Worm (Caenorhabditis elegans) whole organism, L3 larva: ENCODE results near the gene nsph-4.3.

Experiments used
- R02D3.7 ChIP-seq: fragments of 150-350 bp; optimal IDR thresholded peaks from 2 replicates; lab custom pipeline; 2014; ENCODE audit warnings: missing biosample characterization, missing genetic modification characterization
- ZK546.5 ChIP-seq: sonication (generic microtip); optimal IDR thresholded peaks from 2 replicates; lab custom pipeline; 2017; ENCODE audit warnings: missing biosample characterization, missing genetic modification characterization
- aly-2 ChIP-seq: fragments of 150-350 bp; optimal IDR thresholded peaks from 2 replicates; lab custom pipeline; 2014; ENCODE audit warnings: missing biosample characterization, missing genetic modification characterization
- ama-1 ChIP-seq: fragments of 150-350 bp; optimal IDR thresholded peaks from 2 replicates; lab custom pipeline; 2018
- ceh-16 ChIP-seq: sonication (generic microtip); optimal IDR thresholded peaks from 2 replicates; lab custom pipeline; 2017; ENCODE audit warnings: missing biosample characterization, missing genetic modification characterization
- ceh-28 ChIP-seq: fragments of 150-350 bp; optimal IDR thresholded peaks from 2 replicates; lab custom pipeline; 2014; ENCODE audit warnings: missing biosample characterization, missing genetic modification reagents, missing genetic modification characterization
- ceh-82 ChIP-seq: fragments of 150-350 bp; optimal IDR thresholded peaks from 2 replicates; lab custom pipeline; 2014; ENCODE audit warnings: missing biosample characterization, missing genetic modification characterization
- ceh-9 ChIP-seq: sonication (generic microtip); optimal IDR thresholded peaks from 2 replicates; lab custom pipeline; 2018; ENCODE audit warnings: missing biosample characterization, missing genetic modification characterization
- daf-12 ChIP-seq: fragments of 150-350 bp; optimal IDR thresholded peaks from 2 replicates; lab custom pipeline; 2014; ENCODE audit warnings: missing biosample characterization, missing genetic modification reagents, missing genetic modification characterization
- egl-27 ChIP-seq: sonication (generic microtip); optimal IDR thresholded peaks from 4 replicates; lab custom pipeline; 2017; ENCODE audit warnings: missing biosample characterization, missing genetic modification reagents, missing genetic modification characterization
- egl-5 ChIP-seq: fragments of 150-350 bp; optimal IDR thresholded peaks from 2 replicates; lab custom pipeline; 2017; ENCODE audit warnings: missing biosample characterization, missing genetic modification reagents, missing genetic modification characterization, inconsistent platforms
- elt-1 ChIP-seq: fragments of 150-350 bp; optimal IDR thresholded peaks from 2 replicates; lab custom pipeline; 2014; ENCODE audit warnings: missing biosample characterization, missing genetic modification characterization
- elt-3 ChIP-seq, 3 experiments: fragments of 150-350 bp in 1 of 3; sonication (generic microtip) in 2 of 3; optimal IDR thresholded peaks; 2 replicates in 2 of 3; 4 replicates in 1 of 3; lab custom pipeline; 2014 to 2017; ENCODE audit warnings: missing biosample characterization in 3 of 3, missing genetic modification characterization in 3 of 3
- eor-1 ChIP-seq, 2 experiments: fragments of 150-350 bp; optimal IDR thresholded peaks; 2 replicates each; lab custom pipeline; 2014 to 2018; ENCODE audit warnings: missing biosample characterization in 2 of 2, missing genetic modification characterization in 2 of 2
- fkh-10 ChIP-seq: sonication (generic microtip); optimal IDR thresholded peaks from 2 replicates; lab custom pipeline; 2017; ENCODE audit warnings: missing biosample characterization, missing genetic modification reagents, missing genetic modification characterization
- fkh-2 ChIP-seq: fragments of 150-350 bp; optimal IDR thresholded peaks from 2 replicates; lab custom pipeline; 2014; ENCODE audit warnings: missing biosample characterization, missing genetic modification reagents, missing genetic modification characterization
- fos-1 ChIP-seq: fragments of 150-350 bp; optimal IDR thresholded peaks from 2 replicates; lab custom pipeline; 2014; ENCODE audit warnings: missing biosample characterization, missing genetic modification characterization
- hmg-11 ChIP-seq: sonication (generic microtip); optimal IDR thresholded peaks from 2 replicates; lab custom pipeline; 2016; ENCODE audit warnings: missing genetic modification characterization, missing compliant biosample characterization
- jun-1 ChIP-seq: fragments of 150-350 bp; optimal IDR thresholded peaks from 2 replicates; lab custom pipeline; 2014; ENCODE audit warnings: missing biosample characterization, missing genetic modification reagents, missing genetic modification characterization
- lin-15B ChIP-seq: fragments of 150-350 bp; optimal IDR thresholded peaks from 2 replicates; lab custom pipeline; 2014; ENCODE audit warnings: missing biosample characterization, missing genetic modification characterization
- lin-39 ChIP-seq: fragments of 150-350 bp; optimal IDR thresholded peaks from 2 replicates; lab custom pipeline; 2018; ENCODE audit warnings: missing biosample characterization, missing genetic modification reagents, missing genetic modification characterization
- lsy-12 ChIP-seq: sonication (generic microtip); optimal IDR thresholded peaks from 2 replicates; lab custom pipeline; 2016; ENCODE audit warnings: mild to moderate bottlenecking, missing genetic modification characterization, missing compliant biosample characterization
- mdl-1 ChIP-seq: fragments of 150-350 bp; optimal IDR thresholded peaks from 2 replicates; lab custom pipeline; 2014; ENCODE audit warnings: missing biosample characterization, missing genetic modification characterization
- mml-1 ChIP-seq: fragments of 150-350 bp; sonication (generic microtip); optimal IDR thresholded peaks from 3 replicates; lab custom pipeline; 2014; ENCODE audit warnings: missing biosample characterization, missing genetic modification characterization
- nfya-1 ChIP-seq: sonication (generic microtip); optimal IDR thresholded peaks from 2 replicates; lab custom pipeline; 2017; ENCODE audit warnings: missing genetic modification characterization, mild to moderate bottlenecking, missing compliant biosample characterization, antibody characterized with exemption, moderate library complexity; ENCODE audit not compliant: insufficient read depth
- nhr-11 ChIP-seq: fragments of 150-350 bp; optimal IDR thresholded peaks from 2 replicates; lab custom pipeline; 2014; ENCODE audit warnings: missing biosample characterization, missing genetic modification characterization
- nhr-12 ChIP-seq: fragments of 150-350 bp; optimal IDR thresholded peaks from 2 replicates; lab custom pipeline; 2014; ENCODE audit warnings: missing biosample characterization, missing genetic modification characterization
- nhr-23 ChIP-seq: fragments of 150-350 bp; optimal IDR thresholded peaks from 2 replicates; lab custom pipeline; 2014; ENCODE audit warnings: missing biosample characterization, missing genetic modification reagents, missing genetic modification characterization
- nhr-237 ChIP-seq: fragments of 150-350 bp; optimal IDR thresholded peaks from 2 replicates; lab custom pipeline; 2014; ENCODE audit warnings: missing biosample characterization, missing genetic modification characterization
- nhr-25 ChIP-seq: sonication (generic microtip); optimal IDR thresholded peaks from 2 replicates; lab custom pipeline; 2017; ENCODE audit warnings: missing biosample characterization, missing genetic modification characterization
- nhr-43 ChIP-seq: sonication (generic microtip); optimal IDR thresholded peaks from 2 replicates; lab custom pipeline; 2016; ENCODE audit warnings: mild to moderate bottlenecking, missing genetic modification characterization, missing compliant biosample characterization; ENCODE audit not compliant: poor library complexity, severe bottlenecking
- nhr-67 ChIP-seq: fragments of 150-350 bp; optimal IDR thresholded peaks from 2 replicates; lab custom pipeline; 2014; ENCODE audit warnings: missing biosample characterization, missing genetic modification characterization
- nhr-76 ChIP-seq: fragments of 150-350 bp; sonication (generic microtip); optimal IDR thresholded peaks from 5 replicates; lab custom pipeline; 2014; ENCODE audit warnings: missing biosample characterization, missing genetic modification characterization
- nhr-77 ChIP-seq: fragments of 150-350 bp; optimal IDR thresholded peaks from 2 replicates; lab custom pipeline; 2014; ENCODE audit warnings: missing biosample characterization, missing genetic modification characterization
- pha-4 ChIP-seq: fragments of 150-350 bp; optimal IDR thresholded peaks from 2 replicates; lab custom pipeline; 2014; ENCODE audit warnings: missing biosample characterization, missing genetic modification reagents, missing genetic modification characterization
- pqm-1 ChIP-seq: fragments of 150-350 bp; optimal IDR thresholded peaks from 2 replicates; lab custom pipeline; 2017; ENCODE audit warnings: missing biosample characterization, missing genetic modification characterization, inconsistent platforms
- sea-2 ChIP-seq: fragments of 150-350 bp; sonication (generic microtip); optimal IDR thresholded peaks from 4 replicates; lab custom pipeline; 2014; ENCODE audit warnings: missing biosample characterization, missing genetic modification reagents, missing genetic modification characterization
- skn-1 ChIP-seq: fragments of 150-350 bp; optimal IDR thresholded peaks from 2 replicates; lab custom pipeline; 2014; ENCODE audit warnings: missing biosample characterization, missing genetic modification characterization
- snpc-4 ChIP-seq: fragments of 150-350 bp; optimal IDR thresholded peaks from 2 replicates; lab custom pipeline; 2014; ENCODE audit warnings: missing biosample characterization, missing genetic modification characterization
- tbx-2 ChIP-seq: sonication (generic microtip); optimal IDR thresholded peaks from 2 replicates; lab custom pipeline; 2016; ENCODE audit warnings: mild to moderate bottlenecking, missing genetic modification characterization, missing compliant biosample characterization
- unc-39 ChIP-seq: sonication (generic microtip); optimal IDR thresholded peaks from 4 replicates; lab custom pipeline; 2017; ENCODE audit warnings: missing biosample characterization, missing genetic modification characterization
- unc-62 ChIP-seq: fragments of 150-350 bp; sonication (generic microtip); optimal IDR thresholded peaks from 4 replicates; lab custom pipeline; 2014; ENCODE audit warnings: missing biosample characterization, missing genetic modification reagents, missing genetic modification characterization
- zag-1 ChIP-seq: fragments of 150-350 bp; optimal IDR thresholded peaks from 2 replicates; lab custom pipeline; 2014; ENCODE audit warnings: missing biosample characterization, missing genetic modification characterization
- ztf-11 ChIP-seq: fragments of 150-350 bp; optimal IDR thresholded peaks from 2 replicates; lab custom pipeline; 2014; ENCODE audit warnings: missing biosample characterization, missing genetic modification characterization
- ztf-4 ChIP-seq: fragments of 150-350 bp; optimal IDR thresholded peaks from 2 replicates; lab custom pipeline; 2014; ENCODE audit warnings: missing biosample characterization, missing genetic modification characterization

nsph-4.3 gene

DNA sequence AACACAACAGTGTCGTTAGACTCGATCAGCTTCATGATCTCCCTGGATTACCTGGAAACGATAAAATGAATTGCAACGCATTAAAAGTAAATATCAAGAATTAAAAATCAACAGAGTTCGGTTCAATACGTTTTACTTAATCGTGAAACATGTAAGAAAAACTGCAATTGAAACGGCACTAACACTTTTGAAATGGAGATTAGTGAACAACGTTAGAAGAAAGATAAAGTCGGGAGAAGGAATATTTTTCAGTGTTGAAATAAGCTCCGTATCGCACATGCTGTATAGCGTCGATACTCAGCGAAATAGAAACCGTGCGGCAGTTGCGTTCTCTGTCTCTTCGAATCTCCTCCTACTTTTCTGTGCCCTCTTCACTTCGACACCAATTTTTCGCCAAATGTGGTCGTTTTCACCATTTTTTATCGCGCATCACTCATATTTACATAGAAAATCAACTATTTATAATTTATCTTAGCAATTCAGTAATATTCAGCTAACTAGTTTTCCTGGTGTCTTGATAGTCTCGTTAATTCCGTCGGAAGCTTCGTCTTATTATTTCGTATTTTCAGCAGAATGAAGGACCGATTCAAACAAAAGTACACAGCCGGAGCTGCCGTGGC lies 36.2 kb downstream of the nsph-4.3 start, which contains the start of the genes rpl-9 and lpd-7 (continued):
- TF ChIP-seq nhr-67, result no peak
- peak; percentile 94 for TF ChIP-seq lin-39 (tag; lab: Kevin White, UChicago)
- TF ChIP-seq nhr-12 (tag; lab: Kevin White, UChicago), result no peak
- TF ChIP-seq R02D3.7 (tag; lab: Kevin White, UChicago), result peak; percentile 65
- TF ChIP-seq nfya-1 (tag; lab: Kevin White, UChicago), result peak; percentile 93
- peak; percentile 32 for TF ChIP-seq ceh-28 (tag; lab: Kevin White, UChicago)
- peak; percentile 91 for TF ChIP-seq pha-4
- TF ChIP-seq nhr-23 (tag; lab: Kevin White, UChicago), result peak; percentile 91
- no peak for TF ChIP-seq ceh-82 (tag; lab: Kevin White, UChicago)
- TF ChIP-seq elt-1 (tag; lab: Kevin White, UChicago), result peak; percentile 38
- no peak for TF ChIP-seq nhr-77 (tag; lab: Kevin White, UChicago)
- TF ChIP-seq nhr-237 (tag; lab: Kevin White, UChicago), result no peak
- peak; percentile 71 for TF ChIP-seq nhr-43 (tag; lab: Kevin White, UChicago)
- TF ChIP-seq elt-3 (tag; optimal IDR thresholded peaks at IDR 0.05; lab: Kevin White, UChicago), result no peak
- peak; percentile 84 for TF ChIP-seq lin-15B
- TF ChIP-seq fos-1 (tag; lab: Kevin White, UChicago), result no peak
- no peak for TF ChIP-seq ztf-11
- peak; percentile 7 for TF ChIP-seq egl-5 (tag; lab: Kevin White, UChicago)
- peak; percentile 96 for TF ChIP-seq nhr-25 (tag; lab: Kevin White, UChicago)
- TF ChIP-seq, all 47 proteins: peak for 20

DNA sequence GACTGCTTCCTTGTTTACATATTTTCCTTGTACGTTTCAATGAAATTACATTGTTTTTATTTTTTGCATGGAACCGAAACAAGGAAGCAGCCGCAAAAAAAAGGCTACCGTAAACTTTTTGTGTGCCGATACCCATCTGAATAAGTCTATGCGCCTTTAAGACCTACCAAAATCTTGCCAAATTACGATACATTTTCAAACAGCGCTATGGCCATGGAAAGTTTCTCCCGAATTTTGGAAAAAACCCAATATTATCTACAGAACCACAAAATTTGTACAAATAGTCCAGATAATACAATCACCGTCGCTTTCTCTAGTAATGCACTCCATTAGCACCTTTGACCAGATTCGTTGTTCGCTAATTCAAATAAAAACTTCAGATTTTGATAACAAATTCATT lies 37.3 kb downstream of the nsph-4.3 start:
- TF ChIP-seq nhr-12 (tag; lab: Kevin White, UChicago) (no peak), nhr-77 (tag; lab: Kevin White, UChicago) (peak; percentile 7)

ce11 chrIII:7570083-7570695 lies 38.9 kb downstream of the nsph-4.3 start, which contains the start of gene R13A5.7:
Gene R13A5.7 (minus strand): TSS chrIII:7570133.
- TF ChIP-seq ceh-9 (tag; lab: Kevin White, UChicago), result no peak
- no peak for TF ChIP-seq aly-2
- TF ChIP-seq sea-2 (GFP tag; lab: Kevin White, UChicago), result no peak
- peak; percentile 88 for TF ChIP-seq pha-4
- peak; percentile 91 for TF ChIP-seq hmg-11 (tag; lab: Kevin White, UChicago)
- TF ChIP-seq ZK546.5 (tag; lab: Kevin White, UChicago), result no peak
- TF ChIP-seq tbx-2, result peak; percentile 46
- peak; percentile 24 for TF ChIP-seq lsy-12
- no peak for TF ChIP-seq nhr-237 (tag; lab: Kevin White, UChicago)
- TF ChIP-seq eor-1 (tag; optimal IDR thresholded peaks at IDR 0.05; lab: Kevin White, UChicago), result no peak
- TF ChIP-seq snpc-4 (tag; lab: Kevin White, UChicago), result peak; percentile 69
- peak; percentile 76 for TF ChIP-seq nhr-23 (tag; lab: Kevin White, UChicago)
- peak; percentile 80 for TF ChIP-seq mdl-1
- TF ChIP-seq daf-12 (tag; lab: Kevin White, UChicago), result no peak
- TF ChIP-seq lin-15B, result peak; percentile 48
- peak; percentile 72 for TF ChIP-seq nhr-43 (tag; lab: Kevin White, UChicago)
- TF ChIP-seq fkh-2 (tag; lab: Kevin White, UChicago), result no peak
- TF ChIP-seq mml-1, result no peak
- peak; percentile 50 for TF ChIP-seq lin-39 (tag; lab: Kevin White, UChicago)
- peak; percentile 4 for TF ChIP-seq ceh-82 (tag; lab: Kevin White, UChicago)
- peak; percentile 55 for TF ChIP-seq pqm-1
- peak; percentile 39 for TF ChIP-seq nhr-11 (tag; lab: Kevin White, UChicago)
- no peak for TF ChIP-seq ztf-11
- TF ChIP-seq nhr-77 (tag; lab: Kevin White, UChicago), result no peak
- peak; percentile 80 for TF ChIP-seq jun-1 (tag; lab: Kevin White, UChicago)
- TF ChIP-seq nhr-25 (tag; lab: Kevin White, UChicago), result peak; percentile 48
- TF ChIP-seq unc-62 (GFP tag; lab: Kevin White, UChicago), result peak; percentile 64
- TF ChIP-seq R02D3.7 (tag; lab: Kevin White, UChicago), result peak; percentile 39
- TF ChIP-seq fos-1 (tag; lab: Kevin White, UChicago), result no peak
- no peak for TF ChIP-seq zag-1
- peak; percentile 20 for TF ChIP-seq elt-1 (tag; lab: Kevin White, UChicago)
- TF ChIP-seq ama-1 (lab: Kevin White, UChicago), result no peak
- TF ChIP-seq fkh-10 (GFP tag; lab: Kevin White, UChicago), result no peak
- TF ChIP-seq egl-27, result peak; percentile 67
- TF ChIP-seq unc-39, result no peak
- TF ChIP-seq nhr-12 (tag; lab: Kevin White, UChicago), result no peak
- TF ChIP-seq ztf-4 (tag; lab: Kevin White, UChicago), result no peak
- TF ChIP-seq nhr-76 (tag; lab: Kevin White, UChicago), result no peak
- peak; percentile 71 for TF ChIP-seq ceh-28 (tag; lab: Kevin White, UChicago)
- TF ChIP-seq skn-1, result peak; percentile 43
- TF ChIP-seq nfya-1 (tag; lab: Kevin White, UChicago), result peak; percentile 88
- no peak for TF ChIP-seq ceh-16 (tag; lab: Kevin White, UChicago)
